Fruit fly (Drosophila melanogaster): ENCODE data around the gene Svip.

Gene Svip

DNA sequence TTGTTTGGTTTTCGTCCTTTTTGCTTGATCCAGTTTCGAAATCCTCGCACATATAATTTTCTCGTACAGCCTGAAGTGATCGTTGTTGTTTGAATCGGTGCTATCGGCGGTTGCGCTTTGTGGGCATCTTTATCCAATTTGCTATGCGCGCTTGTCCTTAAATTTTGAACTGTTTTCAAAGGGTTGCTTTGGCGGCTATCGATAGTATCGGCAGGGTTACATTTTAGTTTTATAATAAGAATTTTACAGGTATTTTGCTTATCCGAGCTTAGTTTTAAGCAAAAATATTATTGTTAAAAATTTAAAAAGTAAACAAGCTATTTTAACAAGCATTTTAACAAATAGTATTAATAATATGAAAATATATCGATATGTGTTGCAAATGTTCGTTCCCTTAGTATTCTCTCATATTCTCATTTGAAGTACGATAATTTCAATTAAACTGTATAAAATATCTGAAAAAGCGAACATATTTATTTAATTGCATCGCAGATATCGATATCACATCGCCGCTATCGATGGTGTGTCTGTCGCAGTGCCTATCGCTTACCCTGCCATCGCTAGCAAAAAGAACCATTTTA is 8.1 kb downstream of the Svip start, which contains the start of the genes Klp67A and CG4452 (continued):
- TF ChIP-seq CG17186 (GFP tag; optimal IDR thresholded peaks at IDR 0.05) (peak; percentile 55), luna (GFP tag; optimal IDR thresholded peaks at IDR 0.05) (no peak), dpn (GFP tag; optimal IDR thresholded peaks at IDR 0.05) (peak in 1 of 2 experiments; percentile 26), Dll (GFP tag; IDR thresholded peaks at IDR 0.05; ENCODE audit: partially characterized antibody) (peak; percentile 96), ttk (GFP tag; IDR thresholded peaks at IDR 0.05) (no peak), wor (GFP tag; IDR thresholded peaks at IDR 0.05) (no peak), CG4707 (GFP tag; optimal IDR thresholded peaks at IDR 0.05) (no peak), Vsx1 (GFP tag; optimal IDR thresholded peaks at IDR 0.05) (no peak), Xbp1 (GFP tag; optimal IDR thresholded peaks at IDR 0.05) (peak; percentile 43), gt (GFP tag; IDR thresholded peaks at IDR 0.05) (no peak), Six4 (GFP tag; optimal IDR thresholded peaks at IDR 0.05) (no peak), ac (GFP tag; optimal IDR thresholded peaks at IDR 0.05) (no peak), Hsf (GFP tag; optimal IDR thresholded peaks at IDR 0.05) (peak; percentile 48), crp (GFP tag; optimal IDR thresholded peaks at IDR 0.05) (peak in 1 of 2 experiments; percentile 27), CG17829 (tag; optimal IDR thresholded peaks at IDR 0.05) (peak; percentile 71), cad (GFP tag; optimal IDR thresholded peaks at IDR 0.05) (no peak), tap (tag; optimal IDR thresholded peaks at IDR 0.05) (no peak), CG2120 (GFP tag; optimal IDR thresholded peaks at IDR 0.05) (peak; percentile 45), CoRest (tag; optimal IDR thresholded peaks at IDR 0.05) (peak; percentile 77), CG14050 (GFP tag; IDR thresholded peaks at IDR 0.05) (0 out of 3 replicates have a peak, but pooled peaks have one; percentile 9), CG17328 (GFP tag; IDR thresholded peaks at IDR 0.05) (no peak), Gsc (GFP tag; IDR thresholded peaks at IDR 0.05) (no peak), otp (GFP tag; IDR thresholded peaks at IDR 0.05) (no peak), onecut (GFP tag; IDR thresholded peaks at IDR 0.05) (no peak), CG13424 (tag; optimal IDR thresholded peaks at IDR 0.05) (peak; percentile 54), kay (GFP tag; optimal IDR thresholded peaks at IDR 0.05) (peak; percentile 39), CG1602 (GFP tag; optimal IDR thresholded peaks at IDR 0.05) (peak; percentile 34), CG12299 (tag; optimal IDR thresholded peaks at IDR 0.05) (no peak), H2.0 (GFP tag; IDR thresholded peaks at IDR 0.05) (no peak), kni (GFP tag; optimal IDR thresholded peaks at IDR 0.05) (no peak), CG11247 (GFP tag; IDR thresholded peaks at IDR 0.05) (no peak), CG6854 (GFP tag; optimal IDR thresholded peaks at IDR 0.05) (no peak), ind (GFP tag; optimal IDR thresholded peaks at IDR 0.05) (peak; percentile 36), CG17385 (GFP tag; optimal IDR thresholded peaks at IDR 0.05) (peak; percentile 5), fd3F (GFP tag; optimal IDR thresholded peaks at IDR 0.05) (peak; percentile 11), stc (GFP tag; IDR thresholded peaks at IDR 0.05) (no peak), CG3281 (GFP tag; optimal IDR thresholded peaks at IDR 0.05) (peak; percentile 29), CG18262 (tag; optimal IDR thresholded peaks at IDR 0.05) (peak; percentile 68), maf-S (GFP tag; optimal IDR thresholded peaks at IDR 0.05) (no peak), CG15479 (GFP tag; optimal IDR thresholded peaks at IDR 0.05) (peak; percentile 27), Dref (GFP tag; IDR thresholded peaks at IDR 0.05) (peak; percentile 74), CG32772 (GFP tag; IDR thresholded peaks at IDR 0.05) (no peak), CG4617 (GFP tag; optimal IDR thresholded peaks at IDR 0.05; ENCODE audit: borderline replicate concordance) (no peak), Bgb (GFP tag; IDR thresholded peaks at IDR 0.05; ENCODE audit: partially characterized antibody) (peak; percentile 88), Chrac-16 (GFP tag; optimal IDR thresholded peaks at IDR 0.05) (no peak), trh (GFP tag; optimal IDR thresholded peaks at IDR 0.05) (no peak), inv (GFP tag; IDR thresholded peaks at IDR 0.05; ENCODE audit: partially characterized antibody) (peak; percentile 89), CG14860 (GFP tag; IDR thresholded peaks at IDR 0.05; ENCODE audit: partially characterized antibody) (peak; percentile 94), Hmx (GFP tag; optimal IDR thresholded peaks at IDR 0.05) (no peak), lola (GFP tag; optimal IDR thresholded peaks at IDR 0.05) (peak in 1 of 3 experiments; percentile 56)
